Fruit fly (Drosophila melanogaster) whole organism, embryonic: ENCODE measurements around the gene CG34313.
A peak's percentile ranks its signal among the peaks of the same experiment; 100 is the strongest.

Source experiments
- CG11723 ChIP-seq: fragments of 200-800 bp; sonication (Bioruptor generic); optimal IDR thresholded peaks from 2 replicates; lab custom pipeline; 2017; ENCODE audit warnings: missing biosample characterization, mild to moderate bottlenecking, missing genetic modification characterization
- CG12219 ChIP-seq: fragments of 200-800 bp; sonication (Bioruptor generic); optimal IDR thresholded peaks from 3 replicates; lab custom pipeline; 2018; ENCODE audit warnings: missing biosample characterization, mild to moderate bottlenecking, missing genetic modification characterization
- CG18476 ChIP-seq: fragments of 200-800 bp; sonication (Bioruptor generic); optimal IDR thresholded peaks from 2 replicates; lab custom pipeline; 2016; ENCODE audit warnings: missing biosample characterization, mild to moderate bottlenecking, missing genetic modification characterization
- CG32772 ChIP-seq: fragments of 200-800 bp; sonication (Bioruptor generic); IDR thresholded peaks from 2 replicates; pipeline ENCODE4 v1.3.6; 2022; ENCODE audit warnings: missing biosample characterization, missing genetic modification characterization
- CG7357 ChIP-seq: fragments of 200-800 bp; sonication (Bioruptor generic); IDR thresholded peaks from 3 replicates; pipeline ENCODE4 v1.3.6; 2022; ENCODE audit warnings: missing biosample characterization, missing genetic modification characterization
- Camta ChIP-seq: fragments of 200-800 bp; sonication (Bioruptor generic); optimal IDR thresholded peaks from 2 replicates; lab custom pipeline; 2016; ENCODE audit warnings: missing biosample characterization, missing genetic modification characterization
- CkIIα-i1 ChIP-seq: fragments of 200-800 bp; sonication (Bioruptor generic); IDR thresholded peaks from 2 replicates; pipeline ENCODE4 v1.3.6; 2022; ENCODE audit warnings: missing biosample characterization, missing genetic modification characterization
- Pdp1 ChIP-seq, 2 experiments: fragments of 200-800 bp; sonication (Bioruptor generic); optimal IDR thresholded peaks; 3 replicates each; lab custom pipeline; 2016; ENCODE audit warnings: missing biosample characterization in 2 of 2, missing genetic modification characterization in 2 of 2, mild to moderate bottlenecking in 1 of 2, moderate library complexity in 1 of 2
- Trl ChIP-seq, 3 experiments: fragments of >200 bp in 2 of 3; fragments of 200-800 bp in 1 of 3; sonication (Bioruptor generic) in 1 of 3; optimal IDR thresholded peaks; 2 replicates in 1 of 3; 3 replicates in 2 of 3; lab custom pipeline; 2016 to 2017; ENCODE audit warnings: missing biosample characterization in 1 of 3, missing genetic modification characterization in 1 of 3
- ac ChIP-seq: fragments of 200-800 bp; sonication (Bioruptor generic); optimal IDR thresholded peaks from 3 replicates; lab custom pipeline; 2017; ENCODE audit warnings: missing biosample characterization, mild to moderate bottlenecking, missing genetic modification characterization
- maf-S ChIP-seq: fragments of 200-800 bp; sonication (Bioruptor generic); optimal IDR thresholded peaks from 2 replicates; lab custom pipeline; 2016; ENCODE audit warnings: missing biosample characterization, missing genetic modification characterization
- pb ChIP-seq: fragments of 200-800 bp; sonication (Bioruptor generic); optimal IDR thresholded peaks from 3 replicates; lab custom pipeline; 2016; ENCODE audit warnings: missing biosample characterization, missing genetic modification characterization
- tap ChIP-seq: fragments of 200-800 bp; optimal IDR thresholded peaks from 3 replicates; lab custom pipeline; 2019; ENCODE audit warnings: missing biosample characterization, mild to moderate bottlenecking, missing genetic modification characterization, moderate library complexity

- no peak for TF ChIP-seq CG12219
- peak; percentile 38; the same call in 1 of the 2 replicates for TF ChIP-seq CG32772
- TF ChIP-seq CkIIα-i1 (GFP tag; lab: Robert Waterston, UW), result no peak
- no peak for TF ChIP-seq CG18476 (GFP tag; lab: Kevin White, UChicago)
- TF ChIP-seq Camta (GFP tag; lab: Kevin White, UChicago), result no peak
- peak; percentile 52; the same call in 1 of the 3 replicates for TF ChIP-seq CG7357
- no peak for TF ChIP-seq Trl (optimal IDR thresholded peaks at IDR 0.05; lab: Kevin White, UChicago)
- TF ChIP-seq Trl (GFP tag; optimal IDR thresholded peaks at IDR 0.05; lab: Kevin White, UChicago), result no peak
- no peak for TF ChIP-seq CG11723 (GFP tag; lab: Kevin White, UChicago)
- TF ChIP-seq Pdp1 (GFP tag; optimal IDR thresholded peaks at IDR 0.05; lab: Kevin White, UChicago), result no peak
- no peak for TF ChIP-seq ac (GFP tag; lab: Kevin White, UChicago)
- peak; percentile 33 for TF ChIP-seq tap (tag; lab: Kevin White, UChicago)
- TF ChIP-seq pb (GFP tag; lab: Kevin White, UChicago), result no peak
- TF ChIP-seq maf-S (GFP tag; lab: Kevin White, UChicago), result no peak
These were observed 10.4 kb upstream of the CG34313 start for dm6 chr2L:16868897-16869324.
